Worm (Caenorhabditis elegans) whole organism, L2 larva: Measurements from ENCODE around the gene rod-1.

Experiments
- C34F6.9 ChIP-seq: fragments of 150-350 bp; optimal IDR thresholded peaks from 2 replicates; lab custom pipeline; 2014; ENCODE audit warnings: missing biosample characterization, missing genetic modification characterization
- F13H6.1 ChIP-seq: sonication (generic microtip); optimal IDR thresholded peaks from 2 replicates; lab custom pipeline; 2016; ENCODE audit warnings: missing genetic modification characterization, missing compliant biosample characterization
- R02D3.7 ChIP-seq: fragments of 150-350 bp; optimal IDR thresholded peaks from 2 replicates; lab custom pipeline; 2014; ENCODE audit warnings: missing biosample characterization, missing genetic modification characterization
- Y55F3AM.14 ChIP-seq: fragments of 200-800 bp; sonication (Bioruptor generic); optimal IDR thresholded peaks from 2 replicates; lab custom pipeline; 2018; ENCODE audit warnings: mild to moderate bottlenecking, missing genetic modification characterization, missing compliant biosample characterization
- ZK546.5 ChIP-seq: sonication (generic microtip); optimal IDR thresholded peaks from 2 replicates; lab custom pipeline; 2017; ENCODE audit warnings: missing biosample characterization, missing genetic modification characterization
- aly-2 ChIP-seq: fragments of 150-350 bp; optimal IDR thresholded peaks from 2 replicates; lab custom pipeline; 2014; ENCODE audit warnings: missing biosample characterization, missing genetic modification characterization
- ama-1 ChIP-seq: fragments of 150-350 bp; optimal IDR thresholded peaks from 2 replicates; lab custom pipeline; 2018; ENCODE audit warnings: inconsistent platforms
- blmp-1 ChIP-seq: sonication (generic microtip); optimal IDR thresholded peaks from 2 replicates; lab custom pipeline; 2017; ENCODE audit warnings: missing genetic modification characterization, mild to moderate bottlenecking, missing compliant biosample characterization, antibody characterized with exemption, moderate library complexity; ENCODE audit not compliant: insufficient read depth
- ceh-16 ChIP-seq: fragments of 150-350 bp; optimal IDR thresholded peaks from 2 replicates; lab custom pipeline; 2014; ENCODE audit warnings: missing biosample characterization, missing genetic modification characterization
- ceh-82 ChIP-seq: fragments of 150-350 bp; optimal IDR thresholded peaks from 2 replicates; lab custom pipeline; 2014; ENCODE audit warnings: missing biosample characterization, missing genetic modification characterization
- crh-2 ChIP-seq: sonication (generic microtip); optimal IDR thresholded peaks from 2 replicates; lab custom pipeline; 2017; ENCODE audit warnings: missing biosample characterization, missing genetic modification characterization
- egl-27 ChIP-seq: sonication (generic microtip); optimal IDR thresholded peaks from 3 replicates; lab custom pipeline; 2017; ENCODE audit warnings: missing biosample characterization, missing genetic modification reagents, missing genetic modification characterization
- fos-1 ChIP-seq: fragments of 150-350 bp; optimal IDR thresholded peaks from 2 replicates; lab custom pipeline; 2014; ENCODE audit warnings: missing biosample characterization, missing genetic modification characterization
- gmeb-1 ChIP-seq: fragments of 150-350 bp; optimal IDR thresholded peaks from 2 replicates; lab custom pipeline; 2014; ENCODE audit warnings: missing biosample characterization, missing genetic modification characterization
- lin-11 ChIP-seq: fragments of 150-350 bp; sonication (generic microtip); optimal IDR thresholded peaks from 2 replicates; lab custom pipeline; 2014; ENCODE audit warnings: missing biosample characterization, missing genetic modification characterization, inconsistent platforms, mixed read lengths
- lin-13 ChIP-seq: fragments of 150-350 bp; optimal IDR thresholded peaks from 2 replicates; lab custom pipeline; 2014; ENCODE audit warnings: missing biosample characterization, missing genetic modification reagents, missing genetic modification characterization
- mab-5 ChIP-seq: fragments of 150-350 bp; optimal IDR thresholded peaks from 2 replicates; lab custom pipeline; 2014; ENCODE audit warnings: missing biosample characterization, missing genetic modification characterization
- mbf-1 ChIP-seq: sonication (generic microtip); optimal IDR thresholded peaks from 2 replicates; lab custom pipeline; 2017; ENCODE audit warnings: missing biosample characterization, missing genetic modification characterization
- mdl-1 ChIP-seq, 2 experiments: fragments of 150-350 bp in 1 of 2; sonication (generic microtip) in 1 of 2; optimal IDR thresholded peaks; 2 replicates each; lab custom pipeline; 2017; ENCODE audit warnings: missing biosample characterization in 2 of 2, missing genetic modification characterization in 2 of 2
- nhr-10 ChIP-seq: sonication (generic microtip); optimal IDR thresholded peaks from 2 replicates; lab custom pipeline; 2017; ENCODE audit warnings: missing biosample characterization, missing genetic modification characterization
- nhr-11 ChIP-seq: fragments of 150-350 bp; optimal IDR thresholded peaks from 2 replicates; lab custom pipeline; 2014; ENCODE audit warnings: missing biosample characterization, missing genetic modification characterization
- nhr-12 ChIP-seq: fragments of 150-350 bp; optimal IDR thresholded peaks from 2 replicates; lab custom pipeline; 2014; ENCODE audit warnings: missing biosample characterization, missing genetic modification characterization
- nhr-129 ChIP-seq: fragments of 150-350 bp; optimal IDR thresholded peaks from 2 replicates; lab custom pipeline; 2014; ENCODE audit warnings: missing biosample characterization, missing genetic modification characterization
- nhr-21 ChIP-seq: fragments of 150-350 bp; optimal IDR thresholded peaks from 2 replicates; lab custom pipeline; 2014; ENCODE audit warnings: missing biosample characterization, missing genetic modification characterization
- nhr-237 ChIP-seq: fragments of 150-350 bp; optimal IDR thresholded peaks from 2 replicates; lab custom pipeline; 2014; ENCODE audit warnings: missing biosample characterization, missing genetic modification characterization
- nhr-25 ChIP-seq: fragments of 150-350 bp; sonication (generic microtip); optimal IDR thresholded peaks from 3 replicates; lab custom pipeline; 2014; ENCODE audit warnings: missing biosample characterization, missing genetic modification characterization
- nhr-77 ChIP-seq: fragments of 150-350 bp; optimal IDR thresholded peaks from 2 replicates; lab custom pipeline; 2014; ENCODE audit warnings: missing biosample characterization, missing genetic modification characterization
- peb-1 ChIP-seq: fragments of 150-350 bp; optimal IDR thresholded peaks from 2 replicates; lab custom pipeline; 2014; ENCODE audit warnings: missing biosample characterization, missing genetic modification characterization
- sem-4 ChIP-seq: fragments of 150-350 bp; optimal IDR thresholded peaks from 2 replicates; lab custom pipeline; 2014; ENCODE audit warnings: missing biosample characterization, missing genetic modification reagents, missing genetic modification characterization
- skn-1 ChIP-seq: sonication (generic microtip); optimal IDR thresholded peaks from 2 replicates; lab custom pipeline; 2017; ENCODE audit warnings: missing biosample characterization, missing genetic modification characterization
- sma-3 ChIP-seq: sonication (generic microtip); optimal IDR thresholded peaks from 2 replicates; lab custom pipeline; 2016; ENCODE audit warnings: missing genetic modification reagents, missing genetic modification characterization, missing compliant biosample characterization
- sma-9 ChIP-seq, 2 experiments: fragments of 150-350 bp in 1 of 2; sonication (generic microtip) in 1 of 2; optimal IDR thresholded peaks; 2 replicates each; lab custom pipeline; 2014 to 2016; ENCODE audit warnings: missing genetic modification characterization in 2 of 2, mild to moderate bottlenecking in 1 of 2, missing biosample characterization in 1 of 2, missing compliant biosample characterization in 1 of 2, missing genetic modification reagents in 1 of 2, moderate library complexity in 1 of 2
- snpc-4 ChIP-seq: fragments of 150-350 bp; optimal IDR thresholded peaks from 2 replicates; lab custom pipeline; 2014; ENCODE audit warnings: missing biosample characterization, missing genetic modification characterization
- unc-55 ChIP-seq: fragments of 150-350 bp; sonication (generic microtip); optimal IDR thresholded peaks from 3 replicates; lab custom pipeline; 2014; ENCODE audit warnings: missing biosample characterization, missing genetic modification reagents, missing genetic modification characterization
- zag-1 ChIP-seq: fragments of 150-350 bp; optimal IDR thresholded peaks from 2 replicates; lab custom pipeline; 2014; ENCODE audit warnings: missing biosample characterization, missing genetic modification characterization
- ztf-1 ChIP-seq: fragments of 200-800 bp; sonication (Bioruptor generic); conservative IDR thresholded peaks from 2 replicates; pipeline ENCODE4 v1.3.6; 2022; ENCODE audit warnings: missing genetic modification characterization, missing compliant biosample characterization
- ztf-11 ChIP-seq: sonication (generic microtip); optimal IDR thresholded peaks from 2 replicates; lab custom pipeline; 2017; ENCODE audit warnings: missing biosample characterization, missing genetic modification characterization
- ztf-4 ChIP-seq: fragments of 150-350 bp; optimal IDR thresholded peaks from 2 replicates; lab custom pipeline; 2014; ENCODE audit warnings: missing biosample characterization, missing genetic modification characterization

The rod-1 gene

DNA sequence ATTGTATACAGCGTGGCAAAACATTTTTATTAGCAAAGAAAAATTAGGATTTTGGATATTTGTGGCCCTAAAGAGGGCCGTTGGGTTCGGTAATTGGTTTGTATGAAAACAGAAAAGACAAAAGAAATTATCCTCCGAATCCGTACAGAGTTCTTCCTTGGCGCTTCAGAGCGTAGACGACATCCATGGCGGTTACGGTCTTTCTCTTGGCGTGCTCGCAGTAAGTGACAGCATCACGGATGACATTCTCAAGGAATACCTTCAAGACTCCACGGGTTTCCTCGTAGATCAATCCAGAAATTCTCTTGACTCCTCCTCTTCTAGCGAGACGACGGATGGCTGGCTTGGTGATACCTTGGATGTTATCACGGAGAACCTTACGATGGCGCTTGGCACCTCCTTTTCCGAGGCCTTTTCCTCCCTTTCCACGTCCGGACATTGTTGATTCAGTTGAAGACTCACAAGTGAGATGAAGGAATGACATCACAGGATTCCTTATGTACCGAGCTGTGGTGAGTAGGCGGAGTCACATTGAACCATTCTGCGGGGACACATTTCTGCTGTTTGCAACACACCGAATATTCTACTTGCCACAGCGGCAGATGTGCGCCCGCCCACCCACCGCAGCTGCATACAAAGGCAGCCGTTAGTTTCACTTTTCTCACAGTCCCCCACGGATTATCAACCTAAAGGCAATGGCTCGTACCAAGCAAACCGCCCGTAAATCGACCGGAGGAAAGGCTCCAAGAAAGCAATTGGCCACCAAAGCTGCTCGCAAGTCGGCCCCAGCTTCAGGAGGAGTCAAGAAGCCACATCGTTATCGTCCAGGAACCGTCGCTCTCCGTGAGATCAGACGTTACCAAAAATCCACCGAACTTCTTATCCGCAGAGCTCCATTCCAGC lies 9.6 kb downstream of the rod-1 start, which contains the start of the genes his-60 and his-59:
TSS of gene his-60 (minus strand) at position 439 of the 903 bp plus-strand sequence.
TSS of gene his-59 (plus strand) at position 696 of the 903 bp plus-strand sequence.
- TF ChIP-seq ama-1 = no peak
- TF ChIP-seq sma-3 (GFP tag; lab: Kevin White, UChicago) = peak; percentile 12
- peak; percentile 2 for TF ChIP-seq fos-1
- TF ChIP-seq mab-5 = peak; percentile 58
- TF ChIP-seq ZK546.5 (tag; lab: Kevin White, UChicago) = no peak
- no peak for TF ChIP-seq nhr-12 (tag; lab: Kevin White, UChicago)
- peak; percentile 63 for TF ChIP-seq sma-9 (GFP tag; optimal IDR thresholded peaks at IDR 0.05; lab: Kevin White, UChicago)
- TF ChIP-seq sma-9 (tag; optimal IDR thresholded peaks at IDR 0.05; lab: Kevin White, UChicago) = no peak
- no peak for TF ChIP-seq nhr-129
- TF ChIP-seq sem-4 = peak; percentile 11
- TF ChIP-seq ceh-16 (tag; lab: Kevin White, UChicago) = peak; percentile 96
- peak; percentile 29 for TF ChIP-seq lin-13
- peak; percentile 19 for TF ChIP-seq crh-2

DNA sequence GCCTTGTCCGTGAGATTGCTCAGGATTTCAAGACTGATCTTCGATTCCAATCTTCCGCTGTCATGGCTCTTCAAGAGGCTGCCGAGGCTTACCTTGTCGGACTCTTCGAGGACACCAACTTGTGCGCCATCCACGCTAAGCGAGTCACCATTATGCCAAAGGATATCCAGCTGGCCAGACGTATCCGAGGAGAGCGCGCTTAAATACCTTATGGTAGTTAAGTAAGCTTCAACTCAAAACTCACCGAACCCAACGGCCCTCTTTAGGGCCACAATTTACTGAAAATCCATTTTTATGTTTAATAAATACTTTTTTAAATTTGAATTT lies 10.2 kb downstream of the rod-1 start:
- no peak for TF ChIP-seq nhr-11 (tag; lab: Kevin White, UChicago)
- TF ChIP-seq sma-9 (GFP tag; optimal IDR thresholded peaks at IDR 0.05; lab: Kevin White, UChicago) = no peak
- no peak for TF ChIP-seq sma-9 (tag; optimal IDR thresholded peaks at IDR 0.05; lab: Kevin White, UChicago)
- TF ChIP-seq unc-55 (GFP tag; lab: Kevin White, UChicago) = no peak
- no peak for TF ChIP-seq ceh-82
- TF ChIP-seq ztf-11 (tag; lab: Kevin White, UChicago) = no peak
- TF ChIP-seq ama-1 = no peak
- no peak for TF ChIP-seq zag-1 (tag; lab: Kevin White, UChicago)
- no peak for TF ChIP-seq gmeb-1 (tag; lab: Kevin White, UChicago)
- TF ChIP-seq skn-1 (tag; lab: Kevin White, UChicago) = no peak
- TF ChIP-seq peb-1 (tag; lab: Kevin White, UChicago) = no peak
- TF ChIP-seq mab-5 = no peak
- no peak for TF ChIP-seq sem-4
- no peak for TF ChIP-seq lin-11
- no peak for TF ChIP-seq nhr-77 (tag; lab: Kevin White, UChicago)
- no peak for TF ChIP-seq blmp-1 (tag; lab: Kevin White, UChicago)
- no peak for TF ChIP-seq ztf-4 (tag; lab: Kevin White, UChicago)
- TF ChIP-seq nhr-10 (tag; lab: Kevin White, UChicago) = no peak
- no peak for TF ChIP-seq nhr-25 (tag; lab: Kevin White, UChicago)
- no peak for TF ChIP-seq F13H6.1 (tag; lab: Kevin White, UChicago)
- TF ChIP-seq R02D3.7 = no peak

DNA sequence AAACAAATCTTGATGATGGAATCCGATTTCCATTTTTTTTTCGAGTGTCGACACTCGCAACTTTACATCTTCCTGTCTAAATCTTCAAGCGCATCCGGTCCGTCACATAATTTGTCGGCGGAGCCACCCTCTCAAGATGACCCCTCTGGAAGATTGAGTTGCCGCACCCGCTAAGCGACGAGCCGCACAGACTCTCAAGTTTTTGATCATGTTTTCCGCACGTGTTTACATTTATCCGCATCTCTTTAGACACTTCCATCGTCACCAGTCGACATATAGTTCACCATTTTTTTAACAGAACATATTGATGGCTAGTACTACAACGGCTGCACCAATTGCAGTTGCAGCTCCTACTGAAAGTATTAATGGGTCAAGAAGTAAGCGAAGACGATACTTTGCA lies 13.2 kb downstream of the rod-1 start, which contains the start of gene F55G1.1:
TSS of gene F55G1.1 (plus strand) at position 301 of the 400 bp plus-strand sequence.
- TF ChIP-seq nhr-10 (tag; lab: Kevin White, UChicago) (no peak), unc-55 (GFP tag; lab: Kevin White, UChicago) (no peak), snpc-4 (tag; lab: Kevin White, UChicago) (no peak), zag-1 (tag; lab: Kevin White, UChicago) (no peak), nhr-129 (no peak), ztf-11 (tag; lab: Kevin White, UChicago) (no peak), mbf-1 (tag; lab: Kevin White, UChicago) (no peak), gmeb-1 (tag; lab: Kevin White, UChicago) (no peak), crh-2 (no peak), nhr-237 (tag; lab: Kevin White, UChicago) (no peak), ama-1 (no peak), mab-5 (no peak), ZK546.5 (tag; lab: Kevin White, UChicago) (no peak)

DNA sequence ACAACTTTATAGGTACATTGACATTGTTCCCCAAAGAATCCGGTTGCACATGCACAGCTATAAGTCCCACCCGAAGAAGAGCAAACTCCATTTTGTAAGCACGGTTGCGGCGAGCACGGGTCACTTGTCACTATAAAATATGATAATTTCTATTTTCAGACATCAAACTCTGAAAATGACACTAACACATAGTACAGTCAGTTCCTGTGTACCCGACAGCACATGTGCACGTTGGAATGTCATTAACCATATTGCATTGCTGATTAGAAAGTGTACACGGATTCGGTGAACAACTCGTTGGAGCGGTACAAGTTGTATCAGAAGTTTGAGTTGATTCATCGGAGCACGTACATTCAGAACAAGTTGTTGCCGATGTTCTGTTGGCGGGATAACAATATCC lies 19.0 kb downstream of the rod-1 start:
- TF ChIP-seq sma-9 (GFP tag; optimal IDR thresholded peaks at IDR 0.05; lab: Kevin White, UChicago) = peak; percentile 43
- TF ChIP-seq sma-9 (tag; optimal IDR thresholded peaks at IDR 0.05; lab: Kevin White, UChicago) = no peak
- no peak for TF ChIP-seq egl-27 (tag; lab: Kevin White, UChicago)
- TF ChIP-seq fos-1 = peak; percentile 39
- TF ChIP-seq, all 48 proteins: peak for 2

DNA sequence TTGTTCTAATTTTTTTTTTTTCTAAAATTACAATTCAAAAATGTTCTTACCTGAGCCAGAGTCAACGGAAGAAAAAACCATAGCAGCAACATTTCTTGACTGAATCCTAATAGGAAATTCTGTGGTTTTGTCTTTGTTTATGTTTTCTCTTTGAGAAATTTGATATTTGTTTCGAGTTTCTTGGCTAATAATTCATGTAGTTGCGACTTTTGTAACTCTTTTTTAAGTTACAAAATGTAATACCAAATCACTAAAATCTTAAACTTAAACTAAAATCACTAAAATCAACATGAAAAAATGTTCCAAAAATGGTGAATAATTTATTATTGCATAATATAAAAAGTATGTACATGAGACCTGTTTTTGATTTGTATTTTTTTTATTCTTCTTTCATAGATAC lies 19.5 kb downstream of the rod-1 start, which contains the start of gene egas-4:
TSS of gene egas-4 (minus strand) at position 101 of the 400 bp plus-strand sequence.
- no peak for TF ChIP-seq nhr-25 (tag; lab: Kevin White, UChicago)
- no peak for TF ChIP-seq ztf-11 (tag; lab: Kevin White, UChicago)
- TF ChIP-seq C34F6.9 (tag; lab: Kevin White, UChicago) = no peak
- TF ChIP-seq mab-5 = no peak
- TF ChIP-seq F13H6.1 (tag; lab: Kevin White, UChicago) = no peak
- no peak for TF ChIP-seq snpc-4 (tag; lab: Kevin White, UChicago)
- TF ChIP-seq aly-2 (tag; lab: Kevin White, UChicago) = no peak
- no peak for TF ChIP-seq fos-1
- no peak for TF ChIP-seq lin-11
- no peak for TF ChIP-seq nhr-129
- no peak for TF ChIP-seq lin-13
- no peak for TF ChIP-seq ztf-1 (GFP tag; lab: Robert Waterston, UW)
- no peak for TF ChIP-seq nhr-21 (tag; lab: Kevin White, UChicago)
- TF ChIP-seq mdl-1 (tag; optimal IDR thresholded peaks at IDR 0.05; lab: Kevin White, UChicago) = no peak
- TF ChIP-seq egl-27 (tag; lab: Kevin White, UChicago) = no peak
- TF ChIP-seq ZK546.5 (tag; lab: Kevin White, UChicago) = no peak
- no peak for TF ChIP-seq ceh-16 (tag; lab: Kevin White, UChicago)
- TF ChIP-seq zag-1 (tag; lab: Kevin White, UChicago) = no peak
- no peak for TF ChIP-seq Y55F3AM.14 (GFP tag; lab: Kevin White, UChicago)
- TF ChIP-seq, all 48 proteins: peak for 0
